Fruit fly (Drosophila melanogaster) whole organism, embryonic: ENCODE results near the gene CG3301.
A peak's percentile ranks its signal among the peaks of the same experiment; 100 is the strongest.

Experiments
- Aef1 ChIP-seq: fragments of 200-800 bp; sonication (Bioruptor generic); IDR thresholded peaks from 3 replicates; pipeline ENCODE4 v1.3.6; 2022; ENCODE audit warnings: missing biosample characterization, missing genetic modification characterization
- Awh ChIP-seq: fragments of 200-800 bp; sonication (Bioruptor generic); IDR thresholded peaks from 2 replicates; pipeline ENCODE4, ENCODE4 v1.3.6; 2022; ENCODE audit warnings: missing biosample characterization, missing genetic modification characterization
- Blimp-1 ChIP-seq: fragments of 200-800 bp; sonication (Bioruptor generic); optimal IDR thresholded peaks from 3 replicates; lab custom pipeline; 2018; ENCODE audit warnings: missing biosample characterization, missing genetic modification characterization, mild to moderate bottlenecking, moderate library complexity, missing genetic modification reagents
- CG10209 ChIP-seq: fragments of 200-800 bp; sonication (Bioruptor generic); optimal IDR thresholded peaks from 3 replicates; lab custom pipeline; 2017; ENCODE audit warnings: missing biosample characterization, mild to moderate bottlenecking, missing genetic modification characterization, missing genetic modification reagents
- CG10274 ChIP-seq: fragments of 200-800 bp; sonication (Bioruptor generic); optimal IDR thresholded peaks from 3 replicates; lab custom pipeline; 2017; ENCODE audit warnings: missing biosample characterization, mild to moderate bottlenecking, missing genetic modification characterization
- CG12236 ChIP-seq: fragments of 200-800 bp; sonication (Bioruptor generic); optimal IDR thresholded peaks from 2 replicates; lab custom pipeline; 2016; ENCODE audit warnings: missing biosample characterization, missing genetic modification characterization
- CG1233 ChIP-seq: fragments of 200-800 bp; sonication (Bioruptor generic); optimal IDR thresholded peaks from 4 replicates; lab custom pipeline; 2018; ENCODE audit warnings: missing biosample characterization, mild to moderate bottlenecking, missing genetic modification characterization
- CG15073 ChIP-seq: fragments of 200-800 bp; sonication (Bioruptor generic); optimal IDR thresholded peaks from 2 replicates; lab custom pipeline; 2016; ENCODE audit warnings: missing biosample characterization, missing genetic modification characterization
- CG17186 ChIP-seq: fragments of 200-800 bp; sonication (Bioruptor generic); optimal IDR thresholded peaks from 3 replicates; lab custom pipeline; 2017; ENCODE audit warnings: missing biosample characterization, missing genetic modification reagents, missing genetic modification characterization
- CG17361 ChIP-seq: fragments of 200-800 bp; sonication (Bioruptor generic); IDR thresholded peaks from 3 replicates; pipeline ENCODE4 v1.3.6; 2022; ENCODE audit warnings: missing biosample characterization, missing genetic modification characterization
- CG17802 ChIP-seq: fragments of 200-800 bp; sonication (Bioruptor generic); optimal IDR thresholded peaks from 2 replicates; lab custom pipeline; 2018; ENCODE audit warnings: missing biosample characterization, mild to moderate bottlenecking, missing genetic modification characterization, moderate library complexity
- CG17912 ChIP-seq: fragments of 200-800 bp; sonication (Bioruptor generic); optimal IDR thresholded peaks from 2 replicates; lab custom pipeline; 2018; ENCODE audit warnings: missing biosample characterization, mild to moderate bottlenecking, missing genetic modification characterization
- CG1792 ChIP-seq: fragments of 200-800 bp; sonication (Bioruptor generic); optimal IDR thresholded peaks from 2 replicates; lab custom pipeline; 2016; ENCODE audit warnings: missing biosample characterization, missing genetic modification characterization
- CG2875 ChIP-seq: fragments of 200-800 bp; sonication (Bioruptor generic); optimal IDR thresholded peaks from 2 replicates; lab custom pipeline; 2017; ENCODE audit warnings: missing biosample characterization, mild to moderate bottlenecking, missing genetic modification characterization, missing genetic modification reagents
- CG30403 ChIP-seq: fragments of 200-800 bp; sonication (Bioruptor generic); optimal IDR thresholded peaks from 3 replicates; lab custom pipeline; 2016; ENCODE audit warnings: missing biosample characterization, missing genetic modification characterization
- CG3838 ChIP-seq: fragments of 200-800 bp; sonication (Bioruptor generic); optimal IDR thresholded peaks from 3 replicates; lab custom pipeline; 2016; ENCODE audit warnings: missing biosample characterization, missing genetic modification characterization
- CG4404 ChIP-seq: fragments of 200-800 bp; sonication (Bioruptor generic); IDR thresholded peaks from 2 replicates; pipeline ENCODE4 v1.3.6; 2022; ENCODE audit warnings: missing biosample characterization, missing genetic modification characterization
- CG4707 ChIP-seq: fragments of 200-800 bp; sonication (Bioruptor generic); optimal IDR thresholded peaks from 2 replicates; lab custom pipeline; 2018; ENCODE audit warnings: missing biosample characterization, mild to moderate bottlenecking, missing genetic modification characterization, moderate library complexity
- CG4854 ChIP-seq: fragments of 200-800 bp; sonication (Bioruptor generic); optimal IDR thresholded peaks from 2 replicates; lab custom pipeline; 2016; ENCODE audit warnings: missing biosample characterization, missing genetic modification characterization, inconsistent platforms
- CG7786 ChIP-seq: fragments of 200-800 bp; sonication (Bioruptor generic); optimal IDR thresholded peaks from 2 replicates; lab custom pipeline; 2016; ENCODE audit warnings: missing biosample characterization, missing genetic modification characterization
- CG8290 ChIP-seq, 3 experiments: fragments of 200-800 bp; sonication (Bioruptor generic); optimal IDR thresholded peaks; 2 replicates each; lab custom pipeline; 2016 to 2019; ENCODE audit warnings: missing biosample characterization in 3 of 3, missing genetic modification characterization in 3 of 3, mild to moderate bottlenecking in 2 of 3, moderate library complexity in 1 of 3
- CG8388 ChIP-seq: fragments of 200-800 bp; sonication (Bioruptor generic); optimal IDR thresholded peaks from 2 replicates; lab custom pipeline; 2019; ENCODE audit warnings: missing biosample characterization, mild to moderate bottlenecking, missing genetic modification characterization, moderate library complexity
- CG8765 ChIP-seq: fragments of 200-800 bp; sonication (Bioruptor generic); IDR thresholded peaks from 2 replicates; pipeline ENCODE4 v1.3.6; 2022; ENCODE audit warnings: missing biosample characterization, missing genetic modification characterization
- CG9609 ChIP-seq: fragments of 200-800 bp; sonication (Bioruptor generic); optimal IDR thresholded peaks from 3 replicates; lab custom pipeline; 2016; ENCODE audit warnings: missing biosample characterization, missing genetic modification characterization
- Deaf1 ChIP-seq: fragments of 200-800 bp; optimal IDR thresholded peaks from 3 replicates; lab custom pipeline; 2019; ENCODE audit warnings: missing biosample characterization, mild to moderate bottlenecking, missing genetic modification characterization, moderate library complexity
- Gug ChIP-seq: fragments of 200-800 bp; sonication (Bioruptor generic); IDR thresholded peaks from 4 replicates; pipeline ENCODE4 v1.3.6; 2022; ENCODE audit warnings: missing biosample characterization, missing genetic modification characterization
- NC2β ChIP-seq: fragments of 200-800 bp; sonication (Bioruptor generic); optimal IDR thresholded peaks from 2 replicates; lab custom pipeline; 2016; ENCODE audit warnings: missing biosample characterization, missing genetic modification characterization
- Oaz ChIP-seq: fragments of 200-800 bp; sonication (Bioruptor generic); IDR thresholded peaks from 2 replicates; pipeline ENCODE4 v1.3.6; 2022; ENCODE audit warnings: missing biosample characterization, missing genetic modification characterization
- Oli ChIP-seq: fragments of 200-800 bp; sonication (Bioruptor generic); optimal IDR thresholded peaks from 2 replicates; lab custom pipeline; 2018; ENCODE audit warnings: missing biosample characterization, mild to moderate bottlenecking, missing genetic modification characterization, moderate library complexity
- Rfx ChIP-seq: fragments of 200-800 bp; sonication (Bioruptor generic); IDR thresholded peaks from 2 replicates; pipeline ENCODE4 v1.3.6; 2022; ENCODE audit warnings: missing biosample characterization, missing genetic modification characterization
- Sin3A ChIP-seq: fragments of >200 bp; optimal IDR thresholded peaks from 2 replicates; lab custom pipeline; 2018
- YL-1 ChIP-seq: fragments of 200-800 bp; sonication (Bioruptor generic); optimal IDR thresholded peaks from 3 replicates; lab custom pipeline; 2017; ENCODE audit warnings: missing biosample characterization, mild to moderate bottlenecking, missing genetic modification characterization
- al ChIP-seq: fragments of 200-800 bp; sonication (Bioruptor generic); IDR thresholded peaks from 2 replicates; pipeline ENCODE4 v1.3.6; 2022; ENCODE audit warnings: missing biosample characterization, missing genetic modification characterization
- caup ChIP-seq: fragments of 200-800 bp; sonication (Bioruptor generic); optimal IDR thresholded peaks from 3 replicates; lab custom pipeline; 2017; ENCODE audit warnings: missing biosample characterization, mild to moderate bottlenecking, missing genetic modification characterization, moderate library complexity; ENCODE audit not compliant: severe bottlenecking
- dan ChIP-seq: fragments of 200-800 bp; sonication (Bioruptor generic); IDR thresholded peaks from 2 replicates; pipeline ENCODE4 v1.3.6; 2022; ENCODE audit warnings: missing biosample characterization, missing genetic modification characterization
- fd3F ChIP-seq: fragments of 200-800 bp; sonication (Bioruptor generic); optimal IDR thresholded peaks from 2 replicates; lab custom pipeline; 2018; ENCODE audit warnings: missing biosample characterization, mild to moderate bottlenecking, missing genetic modification characterization, moderate library complexity
- lbe ChIP-seq: fragments of 200-800 bp; sonication (Bioruptor generic); optimal IDR thresholded peaks from 2 replicates; lab custom pipeline; 2016; ENCODE audit warnings: missing biosample characterization, mild to moderate bottlenecking, missing genetic modification characterization
- lilli ChIP-seq: fragments of 200-800 bp; sonication (Bioruptor generic); optimal IDR thresholded peaks from 3 replicates; lab custom pipeline; 2016; ENCODE audit warnings: missing biosample characterization, missing genetic modification characterization
- lola ChIP-seq, 3 experiments: fragments of >200 bp in 2 of 3; fragments of 200-800 bp in 1 of 3; sonication (Bioruptor generic) in 1 of 3; optimal IDR thresholded peaks; 2 replicates each; lab custom pipeline; 2017 to 2019; ENCODE audit warnings: missing biosample characterization in 3 of 3, missing genetic modification characterization in 3 of 3, mild to moderate bottlenecking in 1 of 3, moderate library complexity in 1 of 3
- nerfin-1 ChIP-seq: fragments of 200-800 bp; sonication (Bioruptor generic); optimal IDR thresholded peaks from 3 replicates; lab custom pipeline; 2019; ENCODE audit warnings: missing biosample characterization, mild to moderate bottlenecking, missing genetic modification characterization, moderate library complexity
- pho ChIP-seq: fragments of 200-800 bp; sonication (Bioruptor generic); optimal IDR thresholded peaks from 2 replicates; lab custom pipeline; 2016; ENCODE audit warnings: missing biosample characterization, missing genetic modification characterization
- pzg ChIP-seq: fragments of 200-800 bp; sonication (Bioruptor generic); optimal IDR thresholded peaks from 3 replicates; lab custom pipeline; 2018; ENCODE audit warnings: missing biosample characterization, mild to moderate bottlenecking, missing genetic modification characterization, moderate library complexity
- sqz ChIP-seq: fragments of 200-800 bp; sonication (Bioruptor generic); optimal IDR thresholded peaks from 3 replicates; lab custom pipeline; 2018; ENCODE audit warnings: missing biosample characterization, mild to moderate bottlenecking, missing genetic modification characterization
- stwl ChIP-seq: fragments of 200-800 bp; sonication (Bioruptor generic); optimal IDR thresholded peaks from 3 replicates; lab custom pipeline; 2018; ENCODE audit warnings: missing biosample characterization, mild to moderate bottlenecking, missing genetic modification characterization, moderate library complexity
- tin ChIP-seq: fragments of 200-800 bp; sonication (Bioruptor generic); optimal IDR thresholded peaks from 3 replicates; lab custom pipeline; 2016; ENCODE audit warnings: missing biosample characterization, missing genetic modification characterization
- trem ChIP-seq: fragments of 200-800 bp; optimal IDR thresholded peaks from 3 replicates; lab custom pipeline; 2019; ENCODE audit warnings: missing biosample characterization, mild to moderate bottlenecking, missing genetic modification characterization, moderate library complexity
- trh ChIP-seq: fragments of 200-800 bp; sonication (Bioruptor generic); optimal IDR thresholded peaks from 2 replicates; lab custom pipeline; 2016; ENCODE audit warnings: missing biosample characterization, missing genetic modification characterization
- vnd ChIP-seq: fragments of 200-800 bp; sonication (Bioruptor generic); IDR thresholded peaks from 3 replicates; pipeline ENCODE4 v1.3.6; 2022; ENCODE audit warnings: missing biosample characterization, missing genetic modification characterization; ENCODE audit not compliant: partially characterized antibody
- z ChIP-seq: fragments of 200-800 bp; sonication (Bioruptor generic); IDR thresholded peaks from 3 replicates; pipeline ENCODE4 v1.3.6; 2022; ENCODE audit warnings: missing biosample characterization, missing genetic modification characterization
- zen ChIP-seq: fragments of 200-800 bp; sonication (Bioruptor generic); optimal IDR thresholded peaks from 3 replicates; lab custom pipeline; 2018; ENCODE audit warnings: missing biosample characterization, mild to moderate bottlenecking, missing genetic modification characterization, moderate library complexity
- zfh1 ChIP-seq: fragments of 200-800 bp; sonication (Bioruptor generic); IDR thresholded peaks from 3 replicates; pipeline ENCODE4 v1.3.6; 2022; ENCODE audit warnings: missing biosample characterization, missing genetic modification characterization

Gene CG3301

dm6 chr3R:21269923-21270322 lies 6.1 kb downstream of the CG3301 start, which contains the start of the genes AP-2sigma and Idi (continued):
- no peak for TF ChIP-seq Gug (GFP tag; lab: Robert Waterston, UW)
- TF ChIP-seq Awh, result no peak
- TF ChIP-seq CG8290 (GFP tag; optimal IDR thresholded peaks at IDR 0.05; lab: Kevin White, UChicago), result no peak
- peak; percentile 10 to 84 for TF ChIP-seq CG8290 (tag; optimal IDR thresholded peaks at IDR 0.05; lab: Kevin White, UChicago)
- peak; percentile 5 for TF ChIP-seq CG9609 (GFP tag; lab: Kevin White, UChicago)
- TF ChIP-seq CG4854 (GFP tag; lab: Kevin White, UChicago), result no peak
- no peak for TF ChIP-seq CG17802 (tag; lab: Kevin White, UChicago)
- TF ChIP-seq CG10274, result no peak
- peak; percentile 42 for TF ChIP-seq nerfin-1 (tag; lab: Kevin White, UChicago)
- TF ChIP-seq CG7786 (GFP tag; lab: Kevin White, UChicago), result peak; percentile 34
- TF ChIP-seq CG15073, result no peak
- TF ChIP-seq CG30403 (GFP tag; lab: Kevin White, UChicago), result peak; percentile 30
- no peak for TF ChIP-seq sqz
- TF ChIP-seq CG3838 (GFP tag; lab: Kevin White, UChicago), result no peak
- TF ChIP-seq fd3F (GFP tag; lab: Kevin White, UChicago), result no peak
- TF ChIP-seq Oli (tag; lab: Kevin White, UChicago), result no peak
- peak; percentile 16 for TF ChIP-seq NC2β (GFP tag; lab: Kevin White, UChicago)
- peak; percentile 55 for TF ChIP-seq zen (tag; lab: Kevin White, UChicago)
- no peak for TF ChIP-seq CG4404 (GFP tag; lab: Robert Waterston, UW)
- TF ChIP-seq YL-1 (GFP tag; lab: Kevin White, UChicago), result peak; percentile 92
- no peak for TF ChIP-seq vnd (GFP tag; lab: Robert Waterston, UW)
- TF ChIP-seq CG1792 (GFP tag; lab: Kevin White, UChicago), result no peak
- no peak for TF ChIP-seq trh (GFP tag; lab: Kevin White, UChicago)
- TF ChIP-seq stwl, result peak; percentile 70
- peak; percentile 17 for TF ChIP-seq CG10209 (GFP tag; lab: Kevin White, UChicago)
- peak; percentile 14 for TF ChIP-seq Deaf1
- TF ChIP-seq CG12236, result no peak
- TF ChIP-seq al, result no peak
- peak; percentile 69 for TF ChIP-seq Rfx (GFP tag; lab: Robert Waterston, UW)
- peak; percentile 88 for TF ChIP-seq pzg (GFP tag; lab: Kevin White, UChicago)
- TF ChIP-seq Blimp-1 (GFP tag; lab: Kevin White, UChicago), result peak; percentile 99
- TF ChIP-seq Sin3A (lab: Kevin White, UChicago), result peak; percentile 44
- no peak for TF ChIP-seq lola (GFP tag; optimal IDR thresholded peaks at IDR 0.05; lab: Kevin White, UChicago)
- TF ChIP-seq CG17186, result peak; percentile 76
- TF ChIP-seq pho (GFP tag; lab: Kevin White, UChicago), result peak; percentile 6
- no peak for TF ChIP-seq CG1233 (GFP tag; lab: Kevin White, UChicago)
- no peak for TF ChIP-seq CG2875 (GFP tag; lab: Kevin White, UChicago)
- no peak for TF ChIP-seq CG8765 (GFP tag; lab: Robert Waterston, UW)
- TF ChIP-seq caup (GFP tag; lab: Kevin White, UChicago), result peak; percentile 29
- TF ChIP-seq CG4707, result no peak
- no peak for TF ChIP-seq CG8388 (GFP tag; lab: Kevin White, UChicago)
- peak; percentile 99 for TF ChIP-seq trem (tag; lab: Kevin White, UChicago)
- peak; percentile 55; the same call in 1 of the 3 replicates for TF ChIP-seq zfh1 (GFP tag; lab: Robert Waterston, UW)
- TF ChIP-seq lilli, result peak; percentile 10
- TF ChIP-seq Oaz (GFP tag; lab: Robert Waterston, UW), result no peak
- peak; percentile 42 for TF ChIP-seq CG17912 (GFP tag; lab: Kevin White, UChicago)
- TF ChIP-seq z (GFP tag; lab: Robert Waterston, UW), result no peak
- TF ChIP-seq tin, result no peak
- TF ChIP-seq CG17361 (GFP tag; lab: Robert Waterston, UW), result no peak
- TF ChIP-seq lbe (GFP tag; lab: Kevin White, UChicago), result no peak
- TF ChIP-seq Aef1 (GFP tag; lab: Robert Waterston, UW), result no peak
- TF ChIP-seq dan (GFP tag; lab: Robert Waterston, UW), result no peak
